Worm (Caenorhabditis elegans): ENCODE data around the gene rga-3.

rga-3 gene

ce11 chrV:5768292-5768695, 50.6 kb downstream of the rga-3 start (continued):
- TF ChIP-seq fkh-8 (tag; optimal IDR thresholded peaks at IDR 0.05) (no peak), aly-2 (tag; optimal IDR thresholded peaks at IDR 0.05) (no peak), nhr-85 (tag) (peak; percentile 98), hlh-17 (GFP tag; optimal IDR thresholded peaks at IDR 0.05; ENCODE audit: borderline replicate concordance) (no peak), snpc-4 (tag; optimal IDR thresholded peaks at IDR 0.05) (no peak), swsn-7 (tag; optimal IDR thresholded peaks at IDR 0.05) (peak; percentile 18), unc-130 (tag; optimal IDR thresholded peaks at IDR 0.05) (peak; percentile 25), nhr-76 (tag; optimal IDR thresholded peaks at IDR 0.05) (peak; percentile 10), ets-5 (GFP tag; IDR thresholded peaks at IDR 0.05) (no peak), lin-13 (GFP tag; optimal IDR thresholded peaks at IDR 0.05) (peak; percentile 12), unc-62 (GFP tag; optimal IDR thresholded peaks at IDR 0.05) (no peak), nhr-90 (tag; optimal IDR thresholded peaks at IDR 0.05; ENCODE audit: poor library complexity) (peak; percentile 84), pax-3 (tag; optimal IDR thresholded peaks at IDR 0.05) (no peak), hpl-2 (GFP tag; optimal IDR thresholded peaks at IDR 0.05) (no peak), mep-1 (tag; optimal IDR thresholded peaks at IDR 0.05) (peak; percentile 10), zip-4 (GFP tag; optimal IDR thresholded peaks at IDR 0.05) (no peak), pag-3 (tag; optimal IDR thresholded peaks at IDR 0.05; ENCODE audit: borderline replicate concordance, insufficient read depth) (no peak), nhr-84 (tag; optimal IDR thresholded peaks at IDR 0.05) (no peak), vab-15 (tag; optimal IDR thresholded peaks at IDR 0.05) (no peak), ces-1 (GFP tag; optimal IDR thresholded peaks at IDR 0.05) (no peak), rnt-1 (tag; optimal IDR thresholded peaks at IDR 0.05) (peak; percentile 49), lin-14 (GFP tag; optimal IDR thresholded peaks at IDR 0.05) (peak; percentile 94), sox-4 (tag; optimal IDR thresholded peaks at IDR 0.05) (no peak), hlh-4 (tag; optimal IDR thresholded peaks at IDR 0.05) (no peak), nhr-71 (tag; optimal IDR thresholded peaks at IDR 0.05) (peak; percentile 92), ceh-88 (GFP tag; IDR thresholded peaks at IDR 0.05) (no peak), blmp-1 (tag; optimal IDR thresholded peaks at IDR 0.05) (peak; percentile 84), mdl-1 (tag; optimal IDR thresholded peaks at IDR 0.05) (peak in 1 of 2 experiments; percentile 92), efl-1 (optimal IDR thresholded peaks at IDR 0.05) (peak; percentile 18 to 34), efl-1 (GFP tag; optimal IDR thresholded peaks at IDR 0.05 in 1 of 2) (peak; percentile 1 to 84), pqm-1 (tag; optimal IDR thresholded peaks at IDR 0.05) (no peak), lin-39 (tag; optimal IDR thresholded peaks at IDR 0.05) (peak; percentile 47), efl-3 (GFP tag; optimal IDR thresholded peaks at IDR 0.05) (no peak), nhr-11 (tag; optimal IDR thresholded peaks at IDR 0.05) (no peak), lir-3 (tag; optimal IDR thresholded peaks at IDR 0.05; ENCODE audit: poor library complexity) (no peak), grh-1 (GFP tag; IDR thresholded peaks at IDR 0.05) (peak; percentile 70), ztf-4 (tag; optimal IDR thresholded peaks at IDR 0.05) (peak; percentile 3), F16B12.6 (tag; optimal IDR thresholded peaks at IDR 0.05) (no peak), jun-1 (tag; optimal IDR thresholded peaks at IDR 0.05) (no peak), skn-1 (tag; optimal IDR thresholded peaks at IDR 0.05) (no peak), dpl-1 (GFP tag; optimal IDR thresholded peaks at IDR 0.05) (peak in 1 of 3 experiments; percentile 35)

ce11 chrV:5769500-5769899, 51.8 kb downstream of the rga-3 start:
- TF ChIP-seq lin-14 (GFP tag; optimal IDR thresholded peaks at IDR 0.05) = peak; percentile 23
- no peak for TF ChIP-seq ceh-82 (tag; optimal IDR thresholded peaks at IDR 0.05)
- TF ChIP-seq tbx-2 (tag; optimal IDR thresholded peaks at IDR 0.05) = no peak
- no peak for TF ChIP-seq unc-130 (tag; optimal IDR thresholded peaks at IDR 0.05)
- no peak for TF ChIP-seq ceh-8 (GFP tag; optimal IDR thresholded peaks at IDR 0.05)
- no peak for TF ChIP-seq C34B4.2 (tag; optimal IDR thresholded peaks at IDR 0.05)
- TF ChIP-seq sox-4 (tag; optimal IDR thresholded peaks at IDR 0.05) = peak; percentile 57
- peak; percentile 39 for TF ChIP-seq nhr-47 (tag; optimal IDR thresholded peaks at IDR 0.05)
- no peak for TF ChIP-seq lin-15B (tag; optimal IDR thresholded peaks at IDR 0.05)
- TF ChIP-seq elt-2 (tag; optimal IDR thresholded peaks at IDR 0.05) = peak; percentile 76
- TF ChIP-seq fkh-8 (tag; optimal IDR thresholded peaks at IDR 0.05) = peak; percentile 67
- TF ChIP-seq nhr-19 (GFP tag; conservative IDR thresholded peaks at IDR 0.05) = 0 out of 2 replicates have a peak, but pooled peaks have one; percentile 3
- TF ChIP-seq nhr-71 (tag; optimal IDR thresholded peaks at IDR 0.05) = peak; percentile 58

Data from whole organism, L1 larva.